Worm (Caenorhabditis elegans) whole organism, midembryonic: ENCODE data around the gene nstp-8.

Experiments
- T22C8.4 ChIP-seq: fragments of 200-800 bp; sonication (Bioruptor generic); IDR thresholded peaks from 2 replicates; pipeline ENCODE4 v1.3.6; 2022; ENCODE audit warnings: missing genetic modification characterization, missing compliant biosample characterization
- cog-1 ChIP-seq: sonication (generic microtip); optimal IDR thresholded peaks from 2 replicates; lab custom pipeline; 2016; ENCODE audit warnings: missing genetic modification characterization, missing compliant biosample characterization
- flt-1 ChIP-seq: fragments of 200-800 bp; sonication (Bioruptor generic); IDR thresholded peaks from 2 replicates; pipeline ENCODE4 v1.3.6; 2022; ENCODE audit warnings: missing genetic modification characterization, missing compliant biosample characterization
- klf-2 ChIP-seq: fragments of 200-800 bp; sonication (Bioruptor generic); conservative IDR thresholded peaks from 2 replicates; pipeline ENCODE4 v1.3.6; 2022; ENCODE audit warnings: missing genetic modification reagents, missing genetic modification characterization, missing compliant biosample characterization
- med-1 ChIP-seq: sonication (generic microtip); optimal IDR thresholded peaks from 2 replicates; lab custom pipeline; 2017; ENCODE audit warnings: missing genetic modification characterization, mild to moderate bottlenecking, missing compliant biosample characterization, antibody characterized with exemption, missing genetic modification reagents; ENCODE audit not compliant: insufficient read depth
- ref-1 ChIP-seq: fragments of 200-800 bp; sonication (Bioruptor generic); conservative IDR thresholded peaks from 2 replicates; pipeline ENCODE4 v1.3.6; 2022; ENCODE audit warnings: missing genetic modification reagents, missing genetic modification characterization, missing compliant biosample characterization
- tab-1 ChIP-seq: fragments of 200-800 bp; sonication (Bioruptor generic); IDR thresholded peaks from 2 replicates; pipeline ENCODE4 v1.3.6; 2022; ENCODE audit warnings: missing genetic modification characterization, missing compliant biosample characterization
- ztf-23 ChIP-seq: fragments of 200-800 bp; sonication (Bioruptor generic); IDR thresholded peaks from 2 replicates; pipeline ENCODE4 v1.3.6; 2022; ENCODE audit warnings: missing genetic modification reagents, missing genetic modification characterization, missing compliant biosample characterization
- ztf-29 ChIP-seq: fragments of 200-800 bp; sonication (Bioruptor generic); IDR thresholded peaks from 2 replicates; pipeline ENCODE4 v1.3.6; 2022; ENCODE audit warnings: missing genetic modification reagents, missing genetic modification characterization, missing compliant biosample characterization

The nstp-8 gene

ce11 chrV:2187864-2188345 lies 27.5 kb upstream of the nstp-8 start, which contains the start of gene Y5H2B.3:
Gene Y5H2B.3, plus strand, starts transcription at chrV:2188295.
- TF ChIP-seq ztf-23, result no peak
- no peak for TF ChIP-seq med-1 (GFP tag; lab: Kevin White, UChicago)
- TF ChIP-seq T22C8.4 (GFP tag; lab: Robert Waterston, UW), result no peak
- TF ChIP-seq cog-1 (tag; lab: Kevin White, UChicago), result no peak
- TF ChIP-seq flt-1 (GFP tag; lab: Robert Waterston, UW), result no peak
- no peak for TF ChIP-seq ref-1 (GFP tag; lab: Robert Waterston, UW)
- no peak for TF ChIP-seq ztf-29
- TF ChIP-seq klf-2 (GFP tag; lab: Robert Waterston, UW), result no peak
- TF ChIP-seq tab-1 (GFP tag; lab: Robert Waterston, UW), result no peak

- TF ChIP-seq T22C8.4 (GFP tag; lab: Robert Waterston, UW) (no peak), ztf-23 (no peak), med-1 (GFP tag; lab: Kevin White, UChicago) (no peak), flt-1 (GFP tag; lab: Robert Waterston, UW) (no peak)
Observed at ce11 chrV:2190383-2190782, 25.1 kb upstream of the nstp-8 start.

DNA sequence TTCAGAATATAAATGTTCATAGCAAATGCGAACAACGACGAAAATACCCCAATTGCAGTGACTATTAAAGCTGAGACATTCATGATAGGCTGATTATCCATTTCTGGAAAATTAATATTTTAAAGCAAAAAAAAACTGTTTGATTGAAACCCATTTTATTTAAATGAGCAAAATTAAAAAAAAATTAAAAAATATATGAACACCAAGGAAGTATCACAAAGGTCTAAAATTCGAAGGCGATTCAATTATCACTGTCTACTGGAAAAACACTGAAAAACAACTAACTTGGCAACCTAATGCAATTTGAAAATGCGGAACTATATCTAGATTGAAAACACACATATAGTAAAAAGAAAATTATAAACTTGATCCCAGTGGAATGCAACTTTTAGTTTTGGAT lies 24.3 kb upstream of the nstp-8 start, which contains the start of gene srbc-42:
Gene srbc-42, minus strand, starts transcription at position 101 of the 400 bp plus-strand sequence.
- TF ChIP-seq ztf-29 (no peak), tab-1 (GFP tag; lab: Robert Waterston, UW) (no peak), T22C8.4 (GFP tag; lab: Robert Waterston, UW) (no peak), cog-1 (tag; lab: Kevin White, UChicago) (no peak), klf-2 (GFP tag; lab: Robert Waterston, UW) (no peak), ztf-23 (no peak), med-1 (GFP tag; lab: Kevin White, UChicago) (no peak), ref-1 (GFP tag; lab: Robert Waterston, UW) (no peak), flt-1 (GFP tag; lab: Robert Waterston, UW) (no peak)

ce11 chrV:2192117-2192516 lies 23.3 kb upstream of the nstp-8 start, which contains the start of gene nhr-13:
Gene nhr-13, plus strand, starts transcription at chrV:2192485.
- TF ChIP-seq flt-1 (GFP tag; lab: Robert Waterston, UW) (no peak), ztf-23 (no peak), ztf-29 (no peak), klf-2 (GFP tag; lab: Robert Waterston, UW) (no peak), med-1 (GFP tag; lab: Kevin White, UChicago) (no peak)

DNA sequence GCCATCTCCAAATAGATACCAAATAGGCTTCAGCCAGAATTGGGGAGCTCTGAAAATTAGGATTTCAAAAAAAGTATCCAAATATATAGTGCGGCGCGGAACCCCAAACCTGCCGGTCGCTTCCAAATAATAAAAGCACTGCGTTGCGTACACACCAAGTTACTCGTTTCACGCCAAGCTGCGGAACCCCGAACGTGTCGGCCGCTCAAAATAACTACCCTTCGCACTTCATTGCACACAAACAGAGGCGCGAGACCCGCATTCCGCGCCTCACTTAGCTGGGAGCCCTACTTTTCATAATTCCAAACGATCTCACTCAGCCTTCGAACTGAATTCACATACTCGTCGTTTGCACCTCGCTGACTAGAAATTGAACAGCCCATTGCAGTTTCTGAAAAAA lies 15.9 kb upstream of the nstp-8 start:
- no peak for TF ChIP-seq cog-1 (tag; lab: Kevin White, UChicago)
- TF ChIP-seq klf-2 (GFP tag; lab: Robert Waterston, UW), result no peak
- TF ChIP-seq ref-1 (GFP tag; lab: Robert Waterston, UW), result no peak
- TF ChIP-seq ztf-29, result no peak
- no peak for TF ChIP-seq flt-1 (GFP tag; lab: Robert Waterston, UW)
- TF ChIP-seq tab-1 (GFP tag; lab: Robert Waterston, UW), result no peak
- TF ChIP-seq ztf-23, result no peak
- TF ChIP-seq med-1 (GFP tag; lab: Kevin White, UChicago), result no peak
- TF ChIP-seq T22C8.4 (GFP tag; lab: Robert Waterston, UW), result no peak

DNA sequence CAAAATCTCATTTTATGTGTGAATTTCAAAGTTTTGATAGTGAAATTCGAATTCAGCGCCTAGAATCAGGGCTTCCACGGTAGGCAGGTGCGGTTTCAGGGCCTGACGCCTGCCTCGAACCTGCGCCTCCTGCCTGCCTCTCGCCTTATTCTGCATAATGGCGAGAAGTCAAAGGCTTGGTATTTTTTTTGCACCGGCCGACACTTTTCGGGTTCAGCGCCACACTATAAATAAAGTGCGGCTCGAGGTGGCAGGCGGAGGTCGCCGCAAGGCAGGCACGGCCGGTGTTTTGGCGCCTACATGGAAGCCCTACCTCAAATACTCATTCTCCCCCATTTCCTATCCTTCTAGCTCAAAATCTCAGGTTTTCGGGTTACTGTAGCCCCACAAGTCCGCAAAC lies 15.1 kb upstream of the nstp-8 start:
- TF ChIP-seq klf-2 (GFP tag; lab: Robert Waterston, UW) (no peak), T22C8.4 (GFP tag; lab: Robert Waterston, UW) (no peak), ztf-23 (no peak)

- TF ChIP-seq tab-1 (GFP tag; lab: Robert Waterston, UW), result no peak
- TF ChIP-seq ztf-29, result no peak
- TF ChIP-seq ztf-23, result no peak
- TF ChIP-seq klf-2 (GFP tag; lab: Robert Waterston, UW), result no peak
- TF ChIP-seq flt-1 (GFP tag; lab: Robert Waterston, UW), result no peak
- no peak for TF ChIP-seq ref-1 (GFP tag; lab: Robert Waterston, UW)
Observed at ce11 chrV:2201240-2201639, 14.2 kb upstream of the nstp-8 start, which contains the start of gene cyp-32B1. Gene cyp-32B1, minus strand, starts transcription at chrV:2201415.

ce11 chrV:2204080-2204479 lies 11.4 kb upstream of the nstp-8 start, which contains the start of gene cyp-33C12:
Gene cyp-33C12, minus strand, starts transcription at chrV:2204400.
- TF ChIP-seq tab-1 (GFP tag; lab: Robert Waterston, UW), result no peak
- no peak for TF ChIP-seq med-1 (GFP tag; lab: Kevin White, UChicago)

- TF ChIP-seq ztf-29 (no peak), cog-1 (tag; lab: Kevin White, UChicago) (no peak), T22C8.4 (GFP tag; lab: Robert Waterston, UW) (no peak), klf-2 (GFP tag; lab: Robert Waterston, UW) (no peak), med-1 (GFP tag; lab: Kevin White, UChicago) (no peak), ref-1 (GFP tag; lab: Robert Waterston, UW) (no peak), flt-1 (GFP tag; lab: Robert Waterston, UW) (no peak), ztf-23 (no peak), tab-1 (GFP tag; lab: Robert Waterston, UW) (no peak)
Observed at ce11 chrV:2206181-2206580, 9.3 kb upstream of the nstp-8 start, which contains the start of gene srt-40. Gene srt-40, minus strand, starts transcription at chrV:2206281.

ce11 chrV:2206801-2207200 lies 8.7 kb upstream of the nstp-8 start, which contains the start of gene svh-11:
Gene svh-11, plus strand, starts transcription at chrV:2207101.
- TF ChIP-seq ztf-29 (no peak), T22C8.4 (GFP tag; lab: Robert Waterston, UW) (no peak), flt-1 (GFP tag; lab: Robert Waterston, UW) (no peak), tab-1 (GFP tag; lab: Robert Waterston, UW) (no peak), klf-2 (GFP tag; lab: Robert Waterston, UW) (no peak), ref-1 (GFP tag; lab: Robert Waterston, UW) (no peak), ztf-23 (no peak), med-1 (GFP tag; lab: Kevin White, UChicago) (no peak), cog-1 (tag; lab: Kevin White, UChicago) (no peak)
